Fruit fly (Drosophila melanogaster) whole organism, embryonic: ENCODE measurements around the gene jus.

Source experiments
- CG10147 ChIP-seq: fragments of 200-800 bp; sonication (Bioruptor generic); optimal IDR thresholded peaks from 2 replicates; lab custom pipeline; 2019; ENCODE audit warnings: missing biosample characterization, mild to moderate bottlenecking, missing genetic modification characterization, moderate library complexity
- CG10274 ChIP-seq: fragments of 200-800 bp; sonication (Bioruptor generic); optimal IDR thresholded peaks from 3 replicates; lab custom pipeline; 2017; ENCODE audit warnings: missing biosample characterization, mild to moderate bottlenecking, missing genetic modification characterization
- CG10431 ChIP-seq: fragments of 200-800 bp; sonication (Bioruptor generic); optimal IDR thresholded peaks from 3 replicates; lab custom pipeline; 2018; ENCODE audit warnings: missing biosample characterization, mild to moderate bottlenecking, missing genetic modification characterization
- CG10979 ChIP-seq: fragments of 200-800 bp; sonication (Bioruptor generic); optimal IDR thresholded peaks from 2 replicates; lab custom pipeline; 2018; ENCODE audit warnings: missing biosample characterization, mild to moderate bottlenecking, missing genetic modification characterization, moderate library complexity
- CG11560 ChIP-seq: fragments of 200-800 bp; sonication (Bioruptor generic); IDR thresholded peaks from 3 replicates; pipeline ENCODE4 v1.3.6; 2022; ENCODE audit warnings: missing biosample characterization, missing genetic modification characterization
- CG11696 ChIP-seq: fragments of 200-800 bp; sonication (Bioruptor generic); IDR thresholded peaks from 2 replicates; pipeline ENCODE4 v1.3.6; 2022; ENCODE audit warnings: missing biosample characterization, missing genetic modification characterization
- CG12104 ChIP-seq: fragments of 200-800 bp; sonication (Bioruptor generic); optimal IDR thresholded peaks from 3 replicates; lab custom pipeline; 2016; ENCODE audit warnings: missing biosample characterization, missing genetic modification characterization
- CG12219 ChIP-seq: fragments of 200-800 bp; sonication (Bioruptor generic); optimal IDR thresholded peaks from 3 replicates; lab custom pipeline; 2018; ENCODE audit warnings: missing biosample characterization, mild to moderate bottlenecking, missing genetic modification characterization
- CG14710 ChIP-seq: fragments of 200-800 bp; sonication (Bioruptor generic); optimal IDR thresholded peaks from 3 replicates; lab custom pipeline; 2019; ENCODE audit warnings: missing biosample characterization, mild to moderate bottlenecking, missing genetic modification characterization, moderate library complexity
- CG15479 ChIP-seq: fragments of 200-800 bp; sonication (Bioruptor generic); optimal IDR thresholded peaks from 3 replicates; lab custom pipeline; 2019; ENCODE audit warnings: missing biosample characterization, mild to moderate bottlenecking, missing genetic modification characterization, moderate library complexity
- CG17359 ChIP-seq: fragments of 200-800 bp; sonication (Bioruptor generic); optimal IDR thresholded peaks from 3 replicates; lab custom pipeline; 2018; ENCODE audit warnings: missing biosample characterization, mild to moderate bottlenecking, missing genetic modification characterization, moderate library complexity
- CG32532 ChIP-seq: fragments of 200-800 bp; sonication (Bioruptor generic); IDR thresholded peaks from 2 replicates; pipeline ENCODE4 v1.3.6; 2022; ENCODE audit warnings: missing biosample characterization, missing genetic modification characterization
- CG32767 ChIP-seq: fragments of 200-800 bp; sonication (Bioruptor generic); IDR thresholded peaks from 2 replicates; pipeline ENCODE4 v1.3.6; 2022; ENCODE audit warnings: missing biosample characterization, missing genetic modification characterization
- CG3726 ChIP-seq: fragments of 200-800 bp; sonication (Bioruptor generic); IDR thresholded peaks from 3 replicates; pipeline ENCODE4, ENCODE4 v1.3.6; 2022; ENCODE audit warnings: missing biosample characterization, missing genetic modification characterization
- CG4617 ChIP-seq: fragments of 200-800 bp; sonication (Bioruptor generic); optimal IDR thresholded peaks from 3 replicates; lab custom pipeline; 2016; ENCODE audit warnings: missing biosample characterization, missing genetic modification characterization, borderline replicate concordance
- CG7987 ChIP-seq: fragments of 200-800 bp; sonication (Bioruptor generic); optimal IDR thresholded peaks from 2 replicates; lab custom pipeline; 2018; ENCODE audit warnings: missing biosample characterization, mild to moderate bottlenecking, missing genetic modification characterization, moderate library complexity
- CG8359 ChIP-seq: fragments of 200-800 bp; sonication (Bioruptor generic); optimal IDR thresholded peaks from 2 replicates; lab custom pipeline; 2017; ENCODE audit warnings: missing biosample characterization, mild to moderate bottlenecking, missing genetic modification characterization, borderline replicate concordance
- CG8478 ChIP-seq: fragments of >200 bp; optimal IDR thresholded peaks from 2 replicates; lab custom pipeline; 2018
- CG8765 ChIP-seq: fragments of 200-800 bp; sonication (Bioruptor generic); IDR thresholded peaks from 2 replicates; pipeline ENCODE4 v1.3.6; 2022; ENCODE audit warnings: missing biosample characterization, missing genetic modification characterization
- CG9437 ChIP-seq: fragments of 200-800 bp; sonication (Bioruptor generic); optimal IDR thresholded peaks from 2 replicates; lab custom pipeline; 2018; ENCODE audit warnings: missing biosample characterization, mild to moderate bottlenecking, missing genetic modification characterization
- CG9932 ChIP-seq: fragments of 200-800 bp; sonication (Bioruptor generic); IDR thresholded peaks from 2 replicates; pipeline ENCODE4 v1.3.6; 2022; ENCODE audit warnings: missing biosample characterization, missing genetic modification characterization
- Deaf1 ChIP-seq: fragments of 200-800 bp; optimal IDR thresholded peaks from 3 replicates; lab custom pipeline; 2019; ENCODE audit warnings: missing biosample characterization, mild to moderate bottlenecking, missing genetic modification characterization, moderate library complexity
- Dref ChIP-seq: fragments of 200-800 bp; sonication (Bioruptor generic); IDR thresholded peaks from 2 replicates; pipeline ENCODE4 v1.3.6; 2022; ENCODE audit warnings: missing biosample characterization, missing genetic modification characterization
- Fer1 ChIP-seq: fragments of 200-800 bp; sonication (Bioruptor generic); optimal IDR thresholded peaks from 2 replicates; lab custom pipeline; 2017; ENCODE audit warnings: missing biosample characterization, mild to moderate bottlenecking, missing genetic modification characterization
- HHEX ChIP-seq: fragments of 200-800 bp; sonication (Bioruptor generic); optimal IDR thresholded peaks from 3 replicates; lab custom pipeline; 2017; ENCODE audit warnings: missing biosample characterization, mild to moderate bottlenecking, missing genetic modification characterization, missing genetic modification reagents
- Hr78 ChIP-seq, 2 experiments: fragments of 200-800 bp in 1 of 2; fragments of >200 bp in 1 of 2; sonication (Bioruptor generic) in 1 of 2; optimal IDR thresholded peaks; 2 replicates each; lab custom pipeline; 2017 to 2019; ENCODE audit warnings: missing biosample characterization in 2 of 2, missing genetic modification characterization in 2 of 2, mild to moderate bottlenecking in 1 of 2, moderate library complexity in 1 of 2
- MESR4 ChIP-seq: fragments of 200-800 bp; sonication (Bioruptor generic); optimal IDR thresholded peaks from 2 replicates; lab custom pipeline; 2018; ENCODE audit warnings: missing biosample characterization, mild to moderate bottlenecking, missing genetic modification characterization, moderate library complexity
- Med ChIP-seq: fragments of 200-800 bp; sonication (Bioruptor generic); peaks from one replicate; lab custom pipeline; 2016; ENCODE audit warnings: missing biosample characterization, missing genetic modification characterization, mild to moderate bottlenecking, inconsistent platforms, moderate library complexity
- Nf-YC ChIP-seq: fragments of 200-800 bp; optimal IDR thresholded peaks from 3 replicates; lab custom pipeline; 2019; ENCODE audit warnings: missing biosample characterization, mild to moderate bottlenecking, missing genetic modification characterization, moderate library complexity
- NfI ChIP-seq: fragments of 200-800 bp; sonication (Bioruptor generic); optimal IDR thresholded peaks from 3 replicates; lab custom pipeline; 2018; ENCODE audit warnings: missing biosample characterization, mild to moderate bottlenecking, missing genetic modification characterization, moderate library complexity
- Opbp ChIP-seq: fragments of 200-800 bp; sonication (Bioruptor generic); IDR thresholded peaks from 3 replicates; pipeline ENCODE4 v1.3.6; 2022; ENCODE audit warnings: missing biosample characterization, missing genetic modification characterization; ENCODE audit not compliant: partially characterized antibody
- Stat92E ChIP-seq, 3 experiments: fragments of >200 bp in 2 of 3; fragments of 200-800 bp in 1 of 3; sonication (Bioruptor generic) in 1 of 3; optimal IDR thresholded peaks; 2 replicates each; lab custom pipeline; 2017 to 2019; ENCODE audit warnings: missing biosample characterization in 3 of 3, missing genetic modification characterization in 3 of 3, mild to moderate bottlenecking in 1 of 3, moderate library complexity in 1 of 3
- Tbp ChIP-seq: fragments of >200 bp; optimal IDR thresholded peaks from 2 replicates; lab custom pipeline; 2018; ENCODE audit warnings: missing biosample characterization, missing genetic modification characterization
- aop ChIP-seq: fragments of 200-800 bp; sonication (Bioruptor generic); IDR thresholded peaks from 2 replicates; pipeline ENCODE4 v1.3.6; 2022; ENCODE audit warnings: missing biosample characterization, missing genetic modification characterization
- ase ChIP-seq: fragments of 200-800 bp; sonication (Bioruptor generic); IDR thresholded peaks from 3 replicates; pipeline ENCODE4 v1.3.6; 2022; ENCODE audit warnings: missing biosample characterization, missing genetic modification characterization
- bab2 ChIP-seq: fragments of 200-800 bp; sonication (Bioruptor generic); optimal IDR thresholded peaks from 2 replicates; lab custom pipeline; 2016; ENCODE audit warnings: missing biosample characterization, missing genetic modification characterization
- bcd ChIP-seq: fragments of 200-800 bp; sonication (Bioruptor generic); optimal IDR thresholded peaks from 2 replicates; lab custom pipeline; 2017; ENCODE audit warnings: missing biosample characterization, mild to moderate bottlenecking, missing genetic modification characterization
- chif ChIP-seq, 2 experiments: fragments of 200-800 bp; sonication (Bioruptor generic); optimal IDR thresholded peaks; 3 replicates each; lab custom pipeline; 2016; ENCODE audit warnings: missing biosample characterization in 2 of 2, missing genetic modification characterization in 2 of 2
- chinmo ChIP-seq: fragments of 200-800 bp; sonication (Bioruptor generic); IDR thresholded peaks from 4 replicates; pipeline ENCODE4 v1.3.6; 2022; ENCODE audit warnings: missing biosample characterization, missing genetic modification characterization; ENCODE audit not compliant: partially characterized antibody
- chn ChIP-seq: fragments of 200-800 bp; sonication (Bioruptor generic); optimal IDR thresholded peaks from 2 replicates; lab custom pipeline; 2016; ENCODE audit warnings: missing biosample characterization, missing genetic modification characterization
- crc ChIP-seq: fragments of 200-800 bp; sonication (Bioruptor generic); optimal IDR thresholded peaks from 2 replicates; lab custom pipeline; 2016; ENCODE audit warnings: missing biosample characterization, missing genetic modification characterization
- en ChIP-seq: fragments of 200-800 bp; sonication (Bioruptor generic); optimal IDR thresholded peaks from 2 replicates; lab custom pipeline; 2016; ENCODE audit warnings: missing biosample characterization, missing genetic modification characterization
- fd64A ChIP-seq: fragments of 200-800 bp; sonication (Bioruptor generic); optimal IDR thresholded peaks from 3 replicates; lab custom pipeline; 2018; ENCODE audit warnings: missing biosample characterization, mild to moderate bottlenecking, missing genetic modification characterization
- grn ChIP-seq: fragments of 200-800 bp; sonication (Bioruptor generic); optimal IDR thresholded peaks from 3 replicates; lab custom pipeline; 2017; ENCODE audit warnings: missing biosample characterization, missing genetic modification characterization
- ind ChIP-seq: fragments of 200-800 bp; sonication (Bioruptor generic); optimal IDR thresholded peaks from 3 replicates; lab custom pipeline; 2016; ENCODE audit warnings: missing biosample characterization, missing genetic modification characterization
- jing ChIP-seq: fragments of 200-800 bp; sonication (Bioruptor generic); optimal IDR thresholded peaks from 2 replicates; lab custom pipeline; 2018; ENCODE audit warnings: missing biosample characterization, mild to moderate bottlenecking, missing genetic modification characterization
- nau ChIP-seq: fragments of 200-800 bp; sonication (Bioruptor generic); optimal IDR thresholded peaks from 3 replicates; lab custom pipeline; 2017; ENCODE audit warnings: missing biosample characterization, mild to moderate bottlenecking, missing genetic modification characterization, missing genetic modification reagents
- phol ChIP-seq: fragments of 200-800 bp; sonication (Bioruptor generic); optimal IDR thresholded peaks from 3 replicates; lab custom pipeline; 2018; ENCODE audit warnings: missing biosample characterization, mild to moderate bottlenecking, missing genetic modification characterization, moderate library complexity
- ro ChIP-seq: fragments of 200-800 bp; sonication (Bioruptor generic); IDR thresholded peaks from 2 replicates; pipeline ENCODE4 v1.3.6; 2022; ENCODE audit warnings: missing biosample characterization, missing genetic modification characterization
- tio ChIP-seq: fragments of 200-800 bp; sonication (Bioruptor generic); optimal IDR thresholded peaks from 2 replicates; lab custom pipeline; 2017; ENCODE audit warnings: missing biosample characterization, missing genetic modification characterization, inconsistent platforms

The jus gene

dm6 chr3R:29207996-29208395 is 13.2 kb upstream of the jus start (continued):
- TF ChIP-seq CG17359 (peak; percentile 83), ind (GFP tag; lab: Kevin White, UChicago) (peak; percentile 71), CG32532 (GFP tag; lab: Robert Waterston, UW) (no peak), jing (GFP tag; lab: Kevin White, UChicago) (peak; percentile 61), tio (no peak), ase (GFP tag; lab: Robert Waterston, UW) (0 out of 3 replicates have a peak, but pooled peaks have one; percentile 18), bcd (GFP tag; lab: Kevin White, UChicago) (peak; percentile 62), chinmo (GFP tag; lab: Robert Waterston, UW) (no peak), fd64A (GFP tag; lab: Kevin White, UChicago) (peak; percentile 30), CG4617 (peak; percentile 13), CG3726 (GFP tag; lab: Robert Waterston, UW) (peak; percentile 53; the same call in 1 of the 3 replicates), aop (GFP tag; lab: Robert Waterston, UW) (peak; percentile 26; the same call in 1 of the 2 replicates), bab2 (GFP tag; lab: Kevin White, UChicago) (peak; percentile 33), CG7987 (peak; percentile 10), Hr78 (GFP tag; optimal IDR thresholded peaks at IDR 0.05; lab: Kevin White, UChicago) (peak in 1 of 2 experiments; percentile 36), CG10431 (GFP tag; lab: Kevin White, UChicago) (no peak), CG8765 (GFP tag; lab: Robert Waterston, UW) (0 out of 2 replicates have a peak, but pooled peaks have one; percentile 30), crc (GFP tag; lab: Kevin White, UChicago) (no peak), CG11560 (no peak), chn (GFP tag; lab: Kevin White, UChicago) (peak; percentile 20), CG10147 (GFP tag; lab: Kevin White, UChicago) (peak; percentile 45), CG12219 (GFP tag; lab: Kevin White, UChicago) (peak; percentile 76), nau (peak; percentile 53), chif (GFP tag; optimal IDR thresholded peaks at IDR 0.05; lab: Kevin White, UChicago) (peak; percentile 31 to 40), Stat92E (GFP tag; optimal IDR thresholded peaks at IDR 0.05; lab: Kevin White, UChicago) (no peak), CG9437 (GFP tag; lab: Kevin White, UChicago) (peak; percentile 41), ro (no peak), CG14710 (tag; lab: Kevin White, UChicago) (peak; percentile 59), CG10274 (GFP tag; lab: Kevin White, UChicago) (peak; percentile 28), Tbp (GFP tag; lab: Kevin White, UChicago) (no peak), grn (GFP tag; lab: Kevin White, UChicago) (no peak), Med (peak; percentile 88), CG11696 (GFP tag; lab: Robert Waterston, UW) (0 out of 2 replicates have a peak, but pooled peaks have one; percentile 17), Fer1 (GFP tag; lab: Kevin White, UChicago) (peak; percentile 60), CG9932 (no peak), Dref (GFP tag; lab: Robert Waterston, UW) (no peak), CG8359 (peak; percentile 36), MESR4 (GFP tag; lab: Kevin White, UChicago) (no peak), CG12104 (GFP tag; lab: Kevin White, UChicago) (peak; percentile 8), CG8478 (lab: Kevin White, UChicago) (no peak), NfI (GFP tag; lab: Kevin White, UChicago) (peak; percentile 61), Deaf1 (no peak), HHEX (GFP tag; lab: Kevin White, UChicago) (peak; percentile 69), en (GFP tag; lab: Kevin White, UChicago) (no peak), Nf-YC (tag; lab: Kevin White, UChicago) (peak; percentile 0), Opbp (GFP tag; lab: Robert Waterston, UW) (no peak), phol (tag; lab: Kevin White, UChicago) (peak; percentile 80), CG15479 (GFP tag; lab: Kevin White, UChicago) (no peak), CG32767 (0 out of 2 replicates have a peak, but pooled peaks have one; percentile 40), CG10979 (tag; lab: Kevin White, UChicago) (peak; percentile 83)
